Worm (Caenorhabditis elegans): ENCODE results near the gene Y38F1A.4.

Y38F1A.4 gene

DNA sequence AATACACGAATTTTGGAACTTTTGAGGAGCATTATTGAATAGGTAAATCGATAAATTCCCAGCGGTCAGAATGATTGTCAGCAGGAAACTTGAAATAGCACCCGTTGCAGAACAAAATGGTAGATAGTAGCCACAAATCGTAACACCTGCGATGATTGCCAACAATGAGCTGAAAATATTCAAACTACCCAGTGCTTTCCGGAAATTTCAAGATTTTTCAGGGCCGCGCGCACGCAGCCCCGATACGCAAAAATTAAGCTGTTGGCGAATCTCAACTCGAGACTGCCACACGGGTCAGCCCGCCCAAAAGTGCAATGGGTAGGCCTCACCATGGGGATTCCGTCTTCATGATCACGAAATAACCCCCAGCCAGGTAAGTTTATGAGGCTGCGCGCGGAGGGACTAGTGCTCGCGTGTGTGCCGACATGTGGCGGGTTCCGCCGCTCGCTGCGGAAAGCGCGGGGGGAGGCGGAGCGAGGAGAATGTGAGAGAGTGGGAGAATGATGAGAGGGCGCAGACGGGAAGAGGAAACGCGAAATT is 24.9 kb downstream of the Y38F1A.4 start (continued):
- TF ChIP-seq zip-5 (tag; optimal IDR thresholded peaks at IDR 0.05), result no peak
- peak; percentile 77 for TF ChIP-seq ceh-34 (tag; optimal IDR thresholded peaks at IDR 0.05)
- no peak for TF ChIP-seq pag-3 (tag; optimal IDR thresholded peaks at IDR 0.05; ENCODE audit: borderline replicate concordance)
- peak; percentile 78 for TF ChIP-seq hlh-30 (tag; optimal IDR thresholded peaks at IDR 0.05; ENCODE audit: insufficient read depth)
- TF ChIP-seq eyg-1 (tag; optimal IDR thresholded peaks at IDR 0.05), result peak; percentile 62
- peak; percentile 25 for TF ChIP-seq hlh-8 (tag; optimal IDR thresholded peaks at IDR 0.05)
- TF ChIP-seq nhr-232 (tag; optimal IDR thresholded peaks at IDR 0.05), result peak; percentile 22
- TF ChIP-seq pax-1 (tag; optimal IDR thresholded peaks at IDR 0.05), result no peak
- no peak for TF ChIP-seq ahr-1 (tag; optimal IDR thresholded peaks at IDR 0.05)
- TF ChIP-seq K02D7.2 (tag; optimal IDR thresholded peaks at IDR 0.05), result no peak
- TF ChIP-seq ceh-2 (tag; optimal IDR thresholded peaks at IDR 0.05), result peak; percentile 47
- TF ChIP-seq ceh-9 (tag; optimal IDR thresholded peaks at IDR 0.05), result no peak
- no peak for TF ChIP-seq ttx-3 (tag; optimal IDR thresholded peaks at IDR 0.05)
- peak; percentile 85 for TF ChIP-seq ref-2 (tag; optimal IDR thresholded peaks at IDR 0.05)
- no peak for TF ChIP-seq Y22D7AL.16 (tag; optimal IDR thresholded peaks at IDR 0.05)
- peak; percentile 67 for TF ChIP-seq sdc-2 (tag; optimal IDR thresholded peaks at IDR 0.05)
- no peak for TF ChIP-seq K09A11.1 (tag; optimal IDR thresholded peaks at IDR 0.05; ENCODE audit: insufficient read depth)
- TF ChIP-seq pha-2 (tag; optimal IDR thresholded peaks at IDR 0.05), result peak; percentile 78
- TF ChIP-seq ceh-19 (GFP tag; optimal IDR thresholded peaks at IDR 0.05), result no peak
- peak; percentile 82 for TF ChIP-seq elt-2 (tag; optimal IDR thresholded peaks at IDR 0.05)
- peak; percentile 74 for TF ChIP-seq ceh-31 (tag; optimal IDR thresholded peaks at IDR 0.05)
- no peak for TF ChIP-seq ceh-24 (tag; optimal IDR thresholded peaks at IDR 0.05)
- TF ChIP-seq madf-2 (tag; optimal IDR thresholded peaks at IDR 0.05), result peak; percentile 26
- peak; percentile 66 for TF ChIP-seq nfya-1 (tag; optimal IDR thresholded peaks at IDR 0.05)
- no peak for TF ChIP-seq ceh-30 (tag; optimal IDR thresholded peaks at IDR 0.05)
- no peak for TF ChIP-seq hlh-13 (GFP tag; optimal IDR thresholded peaks at IDR 0.05)
- TF ChIP-seq pat-9 (tag; optimal IDR thresholded peaks at IDR 0.05), result peak; percentile 34
- TF ChIP-seq C08G9.2 (tag; optimal IDR thresholded peaks at IDR 0.05), result peak; percentile 70
- peak; percentile 12 for TF ChIP-seq ets-4 (tag; optimal IDR thresholded peaks at IDR 0.05)
- TF ChIP-seq ceh-14 (tag; optimal IDR thresholded peaks at IDR 0.05), result no peak
- TF ChIP-seq ama-1 (optimal IDR thresholded peaks at IDR 0.05), result peak; percentile 99
- TF ChIP-seq pha-4 (tag; optimal IDR thresholded peaks at IDR 0.05), result no peak
- no peak for TF ChIP-seq mec-3 (tag; optimal IDR thresholded peaks at IDR 0.05; ENCODE audit: borderline replicate concordance)
- TF ChIP-seq pros-1 (tag; optimal IDR thresholded peaks at IDR 0.05), result peak; percentile 85
- peak; percentile 8 for TF ChIP-seq unc-55 (GFP tag; optimal IDR thresholded peaks at IDR 0.05)
- TF ChIP-seq sox-2 (GFP tag; IDR thresholded peaks at IDR 0.05), result peak; percentile 31; the same call in 1 of the 2 replicates
- no peak for TF ChIP-seq fax-1 (tag; optimal IDR thresholded peaks at IDR 0.05)

DNA sequence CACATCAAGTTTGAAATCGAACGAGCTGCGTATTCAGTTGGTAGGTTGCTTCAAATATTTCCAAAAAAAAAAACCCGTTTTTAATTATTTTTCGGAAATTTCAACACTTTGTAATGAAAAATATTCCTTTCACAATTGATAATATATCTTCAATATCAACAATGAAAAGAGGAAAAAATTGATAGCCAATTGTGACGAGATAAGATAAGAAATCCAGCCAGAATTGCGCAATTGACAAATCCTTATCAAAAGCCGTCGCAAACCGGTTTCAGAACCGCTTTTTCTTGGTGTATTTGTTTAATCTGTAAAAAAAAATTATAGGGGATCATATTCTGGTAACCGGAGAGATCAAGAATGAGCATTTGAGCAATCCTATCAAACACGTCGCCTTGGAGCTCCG is 27.0 kb downstream of the Y38F1A.4 start:
- TF ChIP-seq hlh-6 (tag; optimal IDR thresholded peaks at IDR 0.05) (no peak), nfya-1 (tag; optimal IDR thresholded peaks at IDR 0.05) (no peak), elt-2 (tag; optimal IDR thresholded peaks at IDR 0.05) (peak; percentile 28)

DNA sequence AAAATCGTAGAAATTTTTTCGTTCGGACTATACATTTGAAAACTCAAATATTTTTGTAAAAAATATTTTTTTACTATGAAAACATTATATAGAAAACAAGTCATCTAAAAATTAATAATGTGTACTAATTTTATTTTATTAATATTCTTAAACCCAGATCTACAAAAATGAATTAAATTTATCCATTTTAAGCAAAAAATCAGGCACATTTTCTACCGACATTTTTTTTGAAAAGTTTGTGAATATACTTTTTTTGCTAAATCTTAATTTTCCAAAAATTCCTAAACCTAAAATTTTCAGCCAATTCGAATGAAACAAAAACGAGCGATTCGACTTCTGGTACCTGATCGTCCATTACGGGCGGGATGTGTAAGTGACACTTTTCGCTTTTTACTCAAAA is 29.7 kb downstream of the Y38F1A.4 start, which contains the start of gene arrd-10:
TSS of gene arrd-10 (plus strand) at position 301 of the 400 bp plus-strand sequence.
- TF ChIP-seq ceh-24 (tag; optimal IDR thresholded peaks at IDR 0.05) (no peak), ceh-31 (tag; optimal IDR thresholded peaks at IDR 0.05) (no peak), lim-6 (tag; optimal IDR thresholded peaks at IDR 0.05) (no peak)

Data from whole organism, late embryonic.